Worm (Caenorhabditis elegans): Measurements from ENCODE around the gene cas-1.

The cas-1 gene

DNA sequence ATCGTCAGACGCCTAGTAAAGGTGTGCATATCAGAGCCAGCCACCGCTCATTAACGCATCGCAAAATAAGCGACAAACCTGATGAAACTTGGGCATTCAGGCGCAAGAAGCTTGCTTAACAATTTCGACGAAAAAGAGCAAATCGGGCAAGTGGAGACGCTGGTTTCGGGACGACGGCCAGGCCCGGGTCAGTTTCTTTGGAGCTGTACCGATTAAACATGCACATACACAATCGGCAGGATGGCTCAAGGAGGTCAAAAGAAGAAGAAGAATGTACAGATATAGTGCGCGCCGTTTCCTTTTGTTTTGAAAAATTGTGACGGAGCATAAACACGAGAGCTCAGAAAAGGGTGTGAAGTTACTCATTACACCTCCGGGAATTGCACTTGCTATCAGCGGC lies 13.0 kb upstream of the cas-1 start:
- no peak for TF ChIP-seq sea-1 (GFP tag; conservative IDR thresholded peaks at IDR 0.05)
- TF ChIP-seq pes-1 (GFP tag; IDR thresholded peaks at IDR 0.05): no peak
- TF ChIP-seq tbx-11 (GFP tag; IDR thresholded peaks at IDR 0.05): no peak

DNA sequence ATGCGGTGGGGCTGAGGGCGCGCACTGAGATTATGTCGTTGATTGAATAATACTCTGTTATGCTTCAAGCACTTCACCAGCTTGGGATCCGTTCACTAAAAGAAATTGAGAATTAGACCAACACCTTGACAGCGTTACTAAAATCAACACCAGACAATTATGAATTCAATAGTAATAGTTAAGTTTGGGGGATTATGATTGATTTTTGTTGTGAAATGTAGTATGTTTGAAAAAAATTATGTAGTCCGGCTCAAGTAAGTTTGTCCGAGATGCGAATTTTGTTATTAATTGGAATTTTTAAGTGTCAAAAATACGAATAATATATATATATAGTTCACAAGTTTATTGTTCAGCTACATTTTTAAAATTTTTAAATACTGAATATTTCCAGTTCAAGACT lies 11.9 kb upstream of the cas-1 start, which contains the start of gene sto-5:
Gene sto-5 (minus strand): TSS at position 101 of the 400 bp plus-strand sequence.
- TF ChIP-seq ceh-13 (GFP tag; optimal IDR thresholded peaks at IDR 0.05) (no peak), tbx-37 (GFP tag; conservative IDR thresholded peaks at IDR 0.05) (no peak), B0310.2 (tag; optimal IDR thresholded peaks at IDR 0.05) (no peak), hmg-4 (GFP tag; optimal IDR thresholded peaks at IDR 0.05) (no peak), flt-1 (GFP tag; IDR thresholded peaks at IDR 0.05) (no peak), hmbx-1 (tag; optimal IDR thresholded peaks at IDR 0.05) (no peak), ama-1 (optimal IDR thresholded peaks at IDR 0.05) (no peak), aly-1 (tag; optimal IDR thresholded peaks at IDR 0.05) (no peak), hnd-1 (tag; optimal IDR thresholded peaks at IDR 0.05) (no peak), F13C5.2 (tag; optimal IDR thresholded peaks at IDR 0.05) (no peak), scrt-1 (GFP tag; IDR thresholded peaks at IDR 0.05) (no peak), tbx-11 (GFP tag; IDR thresholded peaks at IDR 0.05) (no peak)

DNA sequence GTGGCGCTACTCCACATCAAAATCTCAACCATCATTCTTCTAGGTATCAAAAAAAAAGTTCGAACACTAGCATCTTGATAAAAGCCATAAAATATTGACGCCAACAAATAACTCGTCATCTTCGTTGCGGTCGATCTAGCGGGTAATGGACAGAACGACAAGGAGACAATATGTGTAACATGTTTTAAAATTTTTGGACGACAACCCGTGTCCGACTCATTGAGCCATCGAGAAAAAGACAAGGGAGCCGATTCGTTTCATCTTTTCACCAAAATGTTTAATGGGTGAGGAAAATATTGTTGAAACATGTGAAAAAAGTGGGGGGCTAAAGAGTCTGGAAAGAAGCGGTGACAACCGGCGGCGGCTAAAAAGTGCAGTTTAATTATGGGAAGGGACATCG lies 8.1 kb upstream of the cas-1 start:
- TF ChIP-seq tbx-11 (GFP tag; IDR thresholded peaks at IDR 0.05) (no peak), tbx-37 (GFP tag; conservative IDR thresholded peaks at IDR 0.05) (no peak), sea-1 (GFP tag; conservative IDR thresholded peaks at IDR 0.05) (no peak), F13C5.2 (tag; optimal IDR thresholded peaks at IDR 0.05) (no peak), B0310.2 (tag; optimal IDR thresholded peaks at IDR 0.05) (no peak), hnd-1 (tag; optimal IDR thresholded peaks at IDR 0.05) (no peak), ceh-13 (GFP tag; optimal IDR thresholded peaks at IDR 0.05) (no peak), ceh-36 (tag; optimal IDR thresholded peaks at IDR 0.05) (no peak), aly-1 (tag; optimal IDR thresholded peaks at IDR 0.05) (no peak), ets-7 (tag; optimal IDR thresholded peaks at IDR 0.05) (no peak), pes-1 (GFP tag; IDR thresholded peaks at IDR 0.05) (no peak), tra-4 (tag; optimal IDR thresholded peaks at IDR 0.05) (no peak), scrt-1 (GFP tag; IDR thresholded peaks at IDR 0.05) (no peak), flt-1 (GFP tag; IDR thresholded peaks at IDR 0.05) (no peak), ama-1 (optimal IDR thresholded peaks at IDR 0.05) (no peak), hmg-4 (GFP tag; optimal IDR thresholded peaks at IDR 0.05) (no peak), hmbx-1 (tag; optimal IDR thresholded peaks at IDR 0.05) (no peak)

DNA sequence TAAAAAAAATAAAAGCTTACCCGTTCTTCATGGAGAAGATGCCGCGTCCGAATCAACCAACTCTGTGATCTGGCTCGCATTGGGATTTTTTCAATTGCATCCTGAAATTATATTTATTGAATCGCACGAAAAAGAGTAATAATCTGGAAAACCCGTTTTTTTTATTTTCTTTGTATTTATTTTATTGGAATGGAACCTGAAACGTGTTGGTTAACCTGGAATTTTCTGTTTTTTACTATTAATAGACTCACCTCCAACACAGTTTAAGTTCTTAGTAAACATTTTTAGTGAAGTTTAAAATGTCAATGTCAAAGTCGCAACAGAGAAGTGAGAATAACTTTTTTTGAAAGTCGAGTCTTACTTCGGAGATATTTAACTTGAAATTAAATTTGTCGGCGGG lies 4.8 kb upstream of the cas-1 start:
- no peak for TF ChIP-seq tbx-11 (GFP tag; IDR thresholded peaks at IDR 0.05)
- TF ChIP-seq pes-1 (GFP tag; IDR thresholded peaks at IDR 0.05): no peak
- TF ChIP-seq ama-1 (optimal IDR thresholded peaks at IDR 0.05): no peak
- no peak for TF ChIP-seq B0310.2 (tag; optimal IDR thresholded peaks at IDR 0.05)
- TF ChIP-seq tra-4 (tag; optimal IDR thresholded peaks at IDR 0.05): no peak
- no peak for TF ChIP-seq ceh-36 (tag; optimal IDR thresholded peaks at IDR 0.05)
- TF ChIP-seq flt-1 (GFP tag; IDR thresholded peaks at IDR 0.05): no peak
- TF ChIP-seq sea-1 (GFP tag; conservative IDR thresholded peaks at IDR 0.05): no peak
- TF ChIP-seq scrt-1 (GFP tag; IDR thresholded peaks at IDR 0.05): no peak
- TF ChIP-seq ets-7 (tag; optimal IDR thresholded peaks at IDR 0.05): no peak
- TF ChIP-seq aly-1 (tag; optimal IDR thresholded peaks at IDR 0.05): no peak
- TF ChIP-seq F13C5.2 (tag; optimal IDR thresholded peaks at IDR 0.05): no peak
- TF ChIP-seq ceh-13 (GFP tag; optimal IDR thresholded peaks at IDR 0.05): no peak

DNA sequence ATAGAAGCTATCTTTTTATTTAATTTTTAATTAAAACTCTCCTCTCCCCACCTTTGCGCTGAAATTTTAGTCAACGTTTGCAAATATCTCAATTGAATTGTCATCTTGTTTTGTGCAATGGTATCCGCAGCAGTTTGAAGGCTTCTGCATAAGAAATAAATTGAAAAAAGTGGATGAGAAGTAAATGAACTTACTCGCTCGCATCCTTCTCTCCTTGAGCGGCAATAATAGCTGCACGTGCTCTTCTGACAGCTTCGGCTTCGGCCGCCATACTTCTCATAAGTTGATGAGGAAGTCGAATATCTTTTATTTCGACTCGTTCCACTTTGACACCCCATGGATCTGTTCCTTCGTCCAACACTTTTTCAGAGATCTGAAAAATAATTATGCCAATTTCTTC lies 3.4 kb upstream of the cas-1 start:
- TF ChIP-seq aly-1 (tag; optimal IDR thresholded peaks at IDR 0.05) (no peak), ets-7 (tag; optimal IDR thresholded peaks at IDR 0.05) (no peak), hmbx-1 (tag; optimal IDR thresholded peaks at IDR 0.05) (no peak), hmg-4 (GFP tag; optimal IDR thresholded peaks at IDR 0.05) (no peak), B0310.2 (tag; optimal IDR thresholded peaks at IDR 0.05) (no peak), sea-1 (GFP tag; conservative IDR thresholded peaks at IDR 0.05) (no peak), ceh-36 (tag; optimal IDR thresholded peaks at IDR 0.05) (no peak), hnd-1 (tag; optimal IDR thresholded peaks at IDR 0.05) (no peak), ama-1 (optimal IDR thresholded peaks at IDR 0.05) (no peak), pes-1 (GFP tag; IDR thresholded peaks at IDR 0.05) (no peak), tbx-37 (GFP tag; conservative IDR thresholded peaks at IDR 0.05) (no peak), scrt-1 (GFP tag; IDR thresholded peaks at IDR 0.05) (no peak), ceh-13 (GFP tag; optimal IDR thresholded peaks at IDR 0.05) (no peak), tra-4 (tag; optimal IDR thresholded peaks at IDR 0.05) (no peak), F13C5.2 (tag; optimal IDR thresholded peaks at IDR 0.05) (no peak), tbx-11 (GFP tag; IDR thresholded peaks at IDR 0.05) (no peak), flt-1 (GFP tag; IDR thresholded peaks at IDR 0.05) (no peak)

DNA sequence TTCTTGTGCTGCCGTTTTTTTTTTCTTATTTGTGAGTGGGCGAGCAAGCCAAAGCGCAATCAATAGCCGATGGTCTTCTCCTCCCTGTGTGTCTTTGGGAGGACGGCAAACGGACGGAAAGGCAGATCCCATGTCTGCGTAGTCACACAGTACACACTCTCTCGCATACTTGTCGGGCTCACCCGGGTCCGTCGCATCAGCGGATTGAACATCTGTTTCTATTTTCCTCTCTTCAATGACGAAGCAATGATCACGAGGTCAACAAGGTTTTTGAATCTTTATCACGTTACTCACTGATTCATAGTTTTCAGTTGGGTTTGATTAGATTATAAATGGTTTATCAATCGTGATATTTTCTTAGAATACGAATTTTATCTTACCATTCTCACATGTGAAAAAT lies 2.1 kb upstream of the cas-1 start:
- TF ChIP-seq hmg-4 (GFP tag; optimal IDR thresholded peaks at IDR 0.05) (peak; percentile 44), tra-4 (tag; optimal IDR thresholded peaks at IDR 0.05) (no peak)

DNA sequence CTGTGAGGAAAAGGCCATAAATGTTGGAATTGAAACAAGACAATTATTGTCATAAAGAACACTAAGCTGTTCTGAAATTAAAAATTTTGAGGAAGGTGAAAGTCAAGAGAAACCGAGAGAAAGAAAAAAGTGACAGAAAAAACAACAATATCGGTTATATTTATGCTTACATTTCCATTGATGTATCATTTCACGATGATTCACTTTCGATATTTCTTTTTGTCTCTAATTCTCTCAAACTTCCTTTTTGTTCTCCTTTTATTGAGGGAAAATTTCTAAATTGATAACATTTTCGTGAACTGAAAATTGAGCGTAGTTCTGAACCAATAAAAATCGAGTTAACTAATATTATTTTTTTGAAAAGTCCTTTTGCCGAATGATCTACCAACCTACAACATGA lies 1.5 kb upstream of the cas-1 start:
- TF ChIP-seq tbx-11 (GFP tag; IDR thresholded peaks at IDR 0.05): no peak
- TF ChIP-seq pes-1 (GFP tag; IDR thresholded peaks at IDR 0.05): no peak
- no peak for TF ChIP-seq ceh-13 (GFP tag; optimal IDR thresholded peaks at IDR 0.05)
- no peak for TF ChIP-seq hnd-1 (tag; optimal IDR thresholded peaks at IDR 0.05)
- TF ChIP-seq sea-1 (GFP tag; conservative IDR thresholded peaks at IDR 0.05): no peak
- no peak for TF ChIP-seq aly-1 (tag; optimal IDR thresholded peaks at IDR 0.05)
- TF ChIP-seq tbx-37 (GFP tag; conservative IDR thresholded peaks at IDR 0.05): no peak
- no peak for TF ChIP-seq flt-1 (GFP tag; IDR thresholded peaks at IDR 0.05)
- no peak for TF ChIP-seq F13C5.2 (tag; optimal IDR thresholded peaks at IDR 0.05)
- no peak for TF ChIP-seq tra-4 (tag; optimal IDR thresholded peaks at IDR 0.05)
- TF ChIP-seq B0310.2 (tag; optimal IDR thresholded peaks at IDR 0.05): no peak
- TF ChIP-seq hmg-4 (GFP tag; optimal IDR thresholded peaks at IDR 0.05): no peak
- TF ChIP-seq ets-7 (tag; optimal IDR thresholded peaks at IDR 0.05): no peak
- no peak for TF ChIP-seq hmbx-1 (tag; optimal IDR thresholded peaks at IDR 0.05)
- TF ChIP-seq ama-1 (optimal IDR thresholded peaks at IDR 0.05): no peak
- TF ChIP-seq scrt-1 (GFP tag; IDR thresholded peaks at IDR 0.05): no peak
- TF ChIP-seq ceh-36 (tag; optimal IDR thresholded peaks at IDR 0.05): no peak

DNA sequence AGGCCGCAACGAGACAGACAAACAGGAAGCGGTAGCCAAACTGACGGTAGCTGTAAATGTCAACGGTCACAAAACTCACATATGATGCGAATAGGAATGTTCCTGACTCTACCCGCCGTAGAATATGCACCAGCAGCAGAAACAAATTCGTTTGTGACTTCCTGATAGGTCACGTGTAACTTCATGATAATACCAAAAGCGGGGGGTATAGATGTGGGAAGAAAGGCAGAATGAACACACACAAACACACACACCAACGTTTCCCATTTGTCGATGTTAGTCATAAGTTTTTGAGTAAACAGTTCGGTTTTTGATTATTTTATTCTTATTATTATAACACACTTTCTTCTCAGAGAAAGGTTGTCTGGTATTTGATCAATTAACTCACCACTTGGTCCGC lies 308 bp downstream of the cas-1 start:
- TF ChIP-seq tbx-11 (GFP tag; IDR thresholded peaks at IDR 0.05) (no peak), tra-4 (tag; optimal IDR thresholded peaks at IDR 0.05) (no peak), sea-1 (GFP tag; conservative IDR thresholded peaks at IDR 0.05) (no peak), pes-1 (GFP tag; IDR thresholded peaks at IDR 0.05) (no peak), hmg-4 (GFP tag; optimal IDR thresholded peaks at IDR 0.05) (no peak), hmbx-1 (tag; optimal IDR thresholded peaks at IDR 0.05) (no peak), tbx-37 (GFP tag; conservative IDR thresholded peaks at IDR 0.05) (no peak), B0310.2 (tag; optimal IDR thresholded peaks at IDR 0.05) (no peak), ama-1 (optimal IDR thresholded peaks at IDR 0.05) (no peak), hnd-1 (tag; optimal IDR thresholded peaks at IDR 0.05) (no peak), scrt-1 (GFP tag; IDR thresholded peaks at IDR 0.05) (no peak), flt-1 (GFP tag; IDR thresholded peaks at IDR 0.05) (no peak), ets-7 (tag; optimal IDR thresholded peaks at IDR 0.05) (no peak), F13C5.2 (tag; optimal IDR thresholded peaks at IDR 0.05) (no peak)

All from whole organism, early embryonic.